Fruit fly (Drosophila melanogaster): ENCODE measurements around the gene Dysb.

Gene Dysb

dm6 chr3L:18867521-18867920 is at the start of gene Dysb (continued):
- TF ChIP-seq CG31388 (GFP tag; optimal IDR thresholded peaks at IDR 0.05) (peak; percentile 15), so (GFP tag; IDR thresholded peaks at IDR 0.05) (peak; percentile 89), CG14441 (GFP tag; IDR thresholded peaks at IDR 0.05) (peak; percentile 90), CG12659 (GFP tag; optimal IDR thresholded peaks at IDR 0.05) (peak; percentile 91), pita (GFP tag; optimal IDR thresholded peaks at IDR 0.05) (no peak), tna (GFP tag; IDR thresholded peaks at IDR 0.05; ENCODE audit: partially characterized antibody) (no peak), pzg (GFP tag; optimal IDR thresholded peaks at IDR 0.05) (no peak), CG18011 (GFP tag; optimal IDR thresholded peaks at IDR 0.05) (peak; percentile 64), Opbp (GFP tag; IDR thresholded peaks at IDR 0.05; ENCODE audit: partially characterized antibody) (no peak), NFAT (GFP tag; IDR thresholded peaks at IDR 0.05) (peak; percentile 96), tup (GFP tag; optimal IDR thresholded peaks at IDR 0.05) (peak; percentile 53), dm (GFP tag; optimal IDR thresholded peaks at IDR 0.05) (no peak), bab2 (GFP tag; optimal IDR thresholded peaks at IDR 0.05) (peak; percentile 74), CG11723 (GFP tag; optimal IDR thresholded peaks at IDR 0.05) (peak; percentile 75), scrt (GFP tag; optimal IDR thresholded peaks at IDR 0.05) (peak; percentile 93), PHDP (tag; optimal IDR thresholded peaks at IDR 0.05) (peak; percentile 91), Ssrp (tag; optimal IDR thresholded peaks at IDR 0.05) (peak; percentile 83), gcm2 (GFP tag; optimal IDR thresholded peaks at IDR 0.05) (peak; percentile 50), sqz (GFP tag; optimal IDR thresholded peaks at IDR 0.05) (peak; percentile 82), fd3F (GFP tag; optimal IDR thresholded peaks at IDR 0.05) (peak; percentile 81), oc (tag; optimal IDR thresholded peaks at IDR 0.05) (peak; percentile 88), fru (optimal IDR thresholded peaks at IDR 0.05) (no peak), CG1792 (GFP tag; optimal IDR thresholded peaks at IDR 0.05) (no peak), CG17802 (tag; optimal IDR thresholded peaks at IDR 0.05) (peak; percentile 21), en (GFP tag; optimal IDR thresholded peaks at IDR 0.05) (no peak), wek (GFP tag; optimal IDR thresholded peaks at IDR 0.05) (peak; percentile 32), sc (optimal IDR thresholded peaks at IDR 0.05) (no peak), sc (GFP tag; optimal IDR thresholded peaks at IDR 0.05) (peak; percentile 66), odd (GFP tag; optimal IDR thresholded peaks at IDR 0.05) (peak; percentile 79), yki (optimal IDR thresholded peaks at IDR 0.05) (no peak)

- TF ChIP-seq Atf3 (GFP tag; optimal IDR thresholded peaks at IDR 0.05) (no peak), kah (GFP tag; optimal IDR thresholded peaks at IDR 0.05) (no peak), da (GFP tag; optimal IDR thresholded peaks at IDR 0.05) (no peak), Deaf1 (tag; optimal IDR thresholded peaks at IDR 0.05) (peak; percentile 25), CG13775 (GFP tag; optimal IDR thresholded peaks at IDR 0.05) (no peak), chm (GFP tag; IDR thresholded peaks at IDR 0.05) (no peak; the same call in 1 of the 2 replicates), pzg (GFP tag; optimal IDR thresholded peaks at IDR 0.05) (no peak), HHEX (GFP tag; optimal IDR thresholded peaks at IDR 0.05) (no peak), CG18764 (GFP tag; optimal IDR thresholded peaks at IDR 0.05) (peak; percentile 67), CG1233 (GFP tag; optimal IDR thresholded peaks at IDR 0.05) (no peak), Oaz (GFP tag; IDR thresholded peaks at IDR 0.05) (no peak), nom (GFP tag; optimal IDR thresholded peaks at IDR 0.05) (peak; percentile 71), usp (GFP tag; optimal IDR thresholded peaks at IDR 0.05) (no peak), CG33557 (GFP tag; optimal IDR thresholded peaks at IDR 0.05) (peak; percentile 0), sens (GFP tag) (peak; percentile 17), CG6254 (GFP tag; optimal IDR thresholded peaks at IDR 0.05) (no peak), stwl (tag; optimal IDR thresholded peaks at IDR 0.05) (no peak), CG14667 (GFP tag; IDR thresholded peaks at IDR 0.05) (no peak), hb (GFP tag; IDR thresholded peaks at IDR 0.05; ENCODE audit: partially characterized antibody) (no peak), aop (GFP tag; IDR thresholded peaks at IDR 0.05) (no peak), Atf6 (GFP tag; IDR thresholded peaks at IDR 0.05) (0 out of 2 replicates have a peak, but pooled peaks have one; percentile 10), CG12942 (GFP tag; optimal IDR thresholded peaks at IDR 0.05) (no peak), CG17385 (GFP tag; optimal IDR thresholded peaks at IDR 0.05) (peak; percentile 87)
These were observed 48.2 kb upstream of the Dysb start for dm6 chr3L:18819262-18819886.
